Worm (Caenorhabditis elegans) whole organism, young adult: ENCODE results near the gene Y69A2AR.31.

Experiments
- B0019.2 ChIP-seq: fragments of 200-800 bp; sonication (Bioruptor generic); conservative IDR thresholded peaks from 2 replicates; pipeline ENCODE4 v1.3.6; 2022; ENCODE audit warnings: missing genetic modification reagents, missing genetic modification characterization, missing compliant biosample characterization
- C06A6.2 ChIP-seq: fragments of 200-800 bp; sonication (Bioruptor generic); conservative IDR thresholded peaks from 2 replicates; pipeline ENCODE4 v1.3.6; 2022; ENCODE audit warnings: missing genetic modification characterization, missing compliant biosample characterization
- F10E7.11 ChIP-seq: sonication (generic microtip); optimal IDR thresholded peaks from 2 replicates; lab custom pipeline; 2017; ENCODE audit warnings: mild to moderate bottlenecking, missing genetic modification characterization, moderate library complexity, missing compliant biosample characterization
- F22D6.2 ChIP-seq: sonication (generic microtip); optimal IDR thresholded peaks from 2 replicates; lab custom pipeline; 2016; ENCODE audit warnings: mild to moderate bottlenecking, missing genetic modification characterization, missing compliant biosample characterization
- F49E8.2 ChIP-seq: sonication (generic microtip); optimal IDR thresholded peaks from 3 replicates; lab custom pipeline; 2017; ENCODE audit warnings: missing genetic modification characterization, mild to moderate bottlenecking, missing compliant biosample characterization, antibody characterized with exemption, moderate library complexity; ENCODE audit not compliant: insufficient read depth
- F52B5.7 ChIP-seq: sonication (generic microtip); optimal IDR thresholded peaks from 2 replicates; lab custom pipeline; 2016; ENCODE audit warnings: mild to moderate bottlenecking, missing genetic modification characterization, missing compliant biosample characterization
- F55B11.4 ChIP-seq: sonication (generic microtip); optimal IDR thresholded peaks from 2 replicates; lab custom pipeline; 2016; ENCODE audit warnings: missing compliant biosample characterization, missing genetic modification characterization, borderline replicate concordance; ENCODE audit not compliant: insufficient read depth
- F57C9.4 ChIP-seq: sonication (generic microtip); optimal IDR thresholded peaks from 2 replicates; lab custom pipeline; 2017; ENCODE audit warnings: mild to moderate bottlenecking, missing genetic modification characterization, missing compliant biosample characterization
- K11D2.4 ChIP-seq: fragments of 200-800 bp; sonication (Bioruptor generic); IDR thresholded peaks from 2 replicates; pipeline ENCODE4 v1.3.6; 2022; ENCODE audit warnings: missing genetic modification reagents, missing genetic modification characterization, missing compliant biosample characterization
- K12H6.12 ChIP-seq: fragments of 200-800 bp; sonication (Bioruptor generic); optimal IDR thresholded peaks from 2 replicates; lab custom pipeline; 2018; ENCODE audit warnings: mild to moderate bottlenecking, missing genetic modification characterization, missing compliant biosample characterization
- Y53F4B.3 ChIP-seq: fragments of 200-800 bp; sonication (Bioruptor generic); IDR thresholded peaks from 2 replicates; pipeline ENCODE4 v1.3.6; 2022; ENCODE audit warnings: missing genetic modification reagents, missing genetic modification characterization, missing compliant biosample characterization
- Y67H2A.10 ChIP-seq: fragments of 200-800 bp; sonication (Bioruptor generic); conservative IDR thresholded peaks from 2 replicates; pipeline ENCODE4 v1.3.6; 2022; ENCODE audit warnings: missing genetic modification reagents, missing genetic modification characterization, missing compliant biosample characterization
- ama-1 ChIP-seq, 3 experiments: fragments of 150-350 bp in 1 of 3; sonication (generic microtip) in 2 of 3; optimal IDR thresholded peaks; 2 replicates each; lab custom pipeline; 2014 to 2018; ENCODE audit warnings: missing biosample characterization in 2 of 3, missing genetic modification characterization in 2 of 3, missing genetic modification reagents in 2 of 3
- aptf-2 ChIP-seq: fragments of 200-800 bp; sonication (Bioruptor generic); conservative IDR thresholded peaks from 2 replicates; pipeline ENCODE4 v1.3.6; 2022; ENCODE audit warnings: missing genetic modification reagents, missing genetic modification characterization, missing compliant biosample characterization
- atf-7 ChIP-seq: sonication (generic microtip); optimal IDR thresholded peaks from 2 replicates; lab custom pipeline; 2017; ENCODE audit warnings: mild to moderate bottlenecking, missing genetic modification characterization, missing compliant biosample characterization
- attf-6 ChIP-seq: fragments of 200-800 bp; sonication (Bioruptor generic); IDR thresholded peaks from 2 replicates; pipeline ENCODE4 v1.3.6; 2022; ENCODE audit warnings: missing genetic modification reagents, missing genetic modification characterization, missing compliant biosample characterization
- cebp-1 ChIP-seq, 2 experiments: fragments of 200-800 bp in 1 of 2; sonication (Bioruptor generic) in 1 of 2; sonication (generic microtip) in 1 of 2; IDR thresholded peaks in 1 of 2; optimal IDR thresholded peaks in 1 of 2; 2 replicates each; pipeline versions ENCODE4 v1.3.6 to Lab custom; 2017 to 2022; ENCODE audit warnings: missing compliant biosample characterization in 2 of 2, missing genetic modification characterization in 2 of 2, mild to moderate bottlenecking in 1 of 2, missing genetic modification reagents in 1 of 2, moderate library complexity in 1 of 2
- ceh-27 ChIP-seq: fragments of 200-800 bp; sonication (Bioruptor generic); optimal IDR thresholded peaks from 2 replicates; lab custom pipeline; 2018; ENCODE audit warnings: mild to moderate bottlenecking, missing genetic modification characterization, moderate library complexity, missing compliant biosample characterization
- chd-7 ChIP-seq: sonication (generic microtip); optimal IDR thresholded peaks from 2 replicates; lab custom pipeline; 2016; ENCODE audit warnings: mild to moderate bottlenecking, missing genetic modification characterization, moderate library complexity, missing compliant biosample characterization
- dpl-1 ChIP-seq: fragments of 150-350 bp; optimal IDR thresholded peaks from 2 replicates; lab custom pipeline; 2014; ENCODE audit warnings: missing biosample characterization, missing genetic modification reagents, missing genetic modification characterization
- efl-1 ChIP-seq: fragments of 150-350 bp; optimal IDR thresholded peaks from 2 replicates; lab custom pipeline; 2014; ENCODE audit warnings: missing biosample characterization, missing genetic modification reagents, missing genetic modification characterization
- egl-44 ChIP-seq: fragments of 200-800 bp; sonication (Bioruptor generic); IDR thresholded peaks from 2 replicates; pipeline ENCODE4 v1.3.6; 2022; ENCODE audit warnings: missing genetic modification reagents, missing genetic modification characterization, missing compliant biosample characterization
- egrh-3 ChIP-seq: fragments of 200-800 bp; sonication (Bioruptor generic); IDR thresholded peaks from 2 replicates; pipeline ENCODE4 v1.3.6; 2022; ENCODE audit warnings: missing genetic modification reagents, missing genetic modification characterization, missing compliant biosample characterization
- hlh-12 ChIP-seq: sonication (generic microtip); optimal IDR thresholded peaks from 2 replicates; lab custom pipeline; 2016; ENCODE audit warnings: missing genetic modification characterization, missing compliant biosample characterization
- hmg-1.2 ChIP-seq: fragments of 200-800 bp; sonication (Bioruptor generic); IDR thresholded peaks from 2 replicates; pipeline ENCODE4 v1.3.6; 2022; ENCODE audit warnings: missing genetic modification reagents, missing genetic modification characterization, missing compliant biosample characterization
- hsf-1 ChIP-seq: fragments of 200-800 bp; sonication (Bioruptor generic); IDR thresholded peaks from 2 replicates; pipeline ENCODE4 v1.3.6; 2022; ENCODE audit warnings: missing genetic modification reagents, missing genetic modification characterization, missing compliant biosample characterization
- lin-35 ChIP-seq, 3 experiments: fragments of 150-350 bp in 2 of 3; sonication (generic microtip) in 1 of 3; optimal IDR thresholded peaks; 2 replicates each; lab custom pipeline; 2014 to 2018; ENCODE audit warnings: missing biosample characterization in 3 of 3, missing genetic modification characterization in 3 of 3, missing genetic modification reagents in 3 of 3
- lin-54 ChIP-seq: fragments of 200-800 bp; sonication (Bioruptor generic); optimal IDR thresholded peaks from 2 replicates; lab custom pipeline; 2018; ENCODE audit warnings: mild to moderate bottlenecking, missing genetic modification characterization, missing compliant biosample characterization
- lsl-1 ChIP-seq: fragments of 200-800 bp; sonication (Bioruptor generic); optimal IDR thresholded peaks from 2 replicates; lab custom pipeline; 2018; ENCODE audit warnings: mild to moderate bottlenecking, missing genetic modification characterization, moderate library complexity, missing compliant biosample characterization
- madf-6 ChIP-seq: fragments of 200-800 bp; sonication (Bioruptor generic); IDR thresholded peaks from 2 replicates; pipeline ENCODE4 v1.3.6; 2022; ENCODE audit warnings: missing genetic modification reagents, missing genetic modification characterization, missing compliant biosample characterization
- madf-8 ChIP-seq: fragments of 200-800 bp; sonication (Bioruptor generic); conservative IDR thresholded peaks from 2 replicates; pipeline ENCODE4 v1.3.6; 2022; ENCODE audit warnings: missing genetic modification reagents, missing genetic modification characterization, missing compliant biosample characterization
- mcd-1 ChIP-seq: fragments of 200-800 bp; sonication (Bioruptor generic); IDR thresholded peaks from 2 replicates; pipeline ENCODE4 v1.3.6; 2022; ENCODE audit warnings: missing genetic modification reagents, missing genetic modification characterization, missing compliant biosample characterization
- mes-4 ChIP-seq: sonication (generic microtip); optimal IDR thresholded peaks from 2 replicates; lab custom pipeline; 2016; ENCODE audit warnings: missing genotype, missing genetic modification characterization, missing compliant biosample characterization
- mxl-1 ChIP-seq: sonication (generic microtip); optimal IDR thresholded peaks from 2 replicates; lab custom pipeline; 2016; ENCODE audit warnings: missing genetic modification characterization, missing compliant biosample characterization
- nfyb-1 ChIP-seq: fragments of 200-800 bp; sonication (Bioruptor generic); IDR thresholded peaks from 2 replicates; pipeline ENCODE4 v1.3.6; 2022; ENCODE audit warnings: missing genetic modification reagents, missing genetic modification characterization, missing compliant biosample characterization
- nhr-179 ChIP-seq: sonication (generic microtip); optimal IDR thresholded peaks from 2 replicates; lab custom pipeline; 2016; ENCODE audit warnings: mild to moderate bottlenecking, missing genetic modification characterization, missing compliant biosample characterization
- pbrm-1 ChIP-seq: fragments of 200-800 bp; sonication (Bioruptor generic); IDR thresholded peaks from 2 replicates; pipeline ENCODE4 v1.3.6; 2022; ENCODE audit warnings: missing genetic modification reagents, missing genetic modification characterization, missing compliant biosample characterization
- rcor-1 ChIP-seq: fragments of 200-800 bp; sonication (Bioruptor generic); IDR thresholded peaks from 2 replicates; pipeline ENCODE4 v1.3.6; 2022; ENCODE audit warnings: missing genetic modification reagents, missing genetic modification characterization, missing compliant biosample characterization
- repo-1 ChIP-seq: sonication (generic microtip); optimal IDR thresholded peaks from 2 replicates; lab custom pipeline; 2017; ENCODE audit warnings: mild to moderate bottlenecking, missing genetic modification characterization, missing compliant biosample characterization
- snpc-1.1 ChIP-seq: sonication (generic microtip); optimal IDR thresholded peaks from 2 replicates; lab custom pipeline; 2017; ENCODE audit warnings: missing genetic modification characterization, mild to moderate bottlenecking, missing compliant biosample characterization, antibody characterized with exemption, moderate library complexity, missing genotype, missing genetic modification reagents; ENCODE audit not compliant: insufficient read depth
- snpc-1.3 ChIP-seq: sonication (generic microtip); optimal IDR thresholded peaks from 2 replicates; lab custom pipeline; 2017; ENCODE audit warnings: missing genetic modification characterization, mild to moderate bottlenecking, missing compliant biosample characterization, antibody characterized with exemption, moderate library complexity, missing genotype, missing genetic modification reagents; ENCODE audit not compliant: insufficient read depth
- snpc-3.4 ChIP-seq: sonication (generic microtip); optimal IDR thresholded peaks from 2 replicates; lab custom pipeline; 2017; ENCODE audit warnings: missing genetic modification characterization, mild to moderate bottlenecking, missing compliant biosample characterization, antibody characterized with exemption, moderate library complexity, missing genotype, missing genetic modification reagents
- sptf-2 ChIP-seq: fragments of 200-800 bp; sonication (Bioruptor generic); optimal IDR thresholded peaks from 2 replicates; lab custom pipeline; 2018; ENCODE audit warnings: mild to moderate bottlenecking, missing genetic modification characterization, missing compliant biosample characterization
- unc-62 ChIP-seq: fragments of 150-350 bp; optimal IDR thresholded peaks from 2 replicates; lab custom pipeline; 2014; ENCODE audit warnings: missing biosample characterization, missing genetic modification reagents, missing genetic modification characterization
- xnd-1 ChIP-seq: sonication (generic microtip); optimal IDR thresholded peaks from 2 replicates; lab custom pipeline; 2016; ENCODE audit warnings: missing genotype, missing genetic modification reagents, missing genetic modification characterization, missing compliant biosample characterization
- ztf-26 ChIP-seq: sonication (generic microtip); optimal IDR thresholded peaks from 2 replicates; lab custom pipeline; 2017; ENCODE audit warnings: missing genetic modification characterization, missing compliant biosample characterization
- ztf-3 ChIP-seq: fragments of 200-800 bp; sonication (Bioruptor generic); optimal IDR thresholded peaks from 2 replicates; lab custom pipeline; 2018; ENCODE audit warnings: mild to moderate bottlenecking, missing genetic modification characterization, missing compliant biosample characterization

The Y69A2AR.31 gene

ce11 chrIV:2657307-2657706 lies 6.5 kb downstream of the Y69A2AR.31 start (continued):
- TF ChIP-seq snpc-3.4 (tag; lab: Kevin White, UChicago) (peak; percentile 13), Y53F4B.3 (GFP tag; lab: Robert Waterston, UW) (no peak), K12H6.12 (tag; lab: Kevin White, UChicago) (no peak), egl-44 (GFP tag; lab: Robert Waterston, UW) (no peak), rcor-1 (0 out of 2 replicates have a peak, but pooled peaks have one; percentile 28), F52B5.7 (tag; lab: Kevin White, UChicago) (no peak), efl-1 (GFP tag; lab: Kevin White, UChicago) (no peak), F55B11.4 (tag; lab: Kevin White, UChicago) (no peak), madf-8 (GFP tag; lab: Robert Waterston, UW) (no peak), F57C9.4 (tag; lab: Kevin White, UChicago) (no peak), ama-1 (optimal IDR thresholded peaks at IDR 0.05; lab: Kevin White, UChicago) (no peak), ama-1 (GFP tag; optimal IDR thresholded peaks at IDR 0.05; lab: Kevin White, UChicago) (peak in 1 of 2 experiments; percentile 49), lin-35 (GFP tag; optimal IDR thresholded peaks at IDR 0.05; lab: Kevin White, UChicago) (no peak), lin-54 (peak; percentile 52), ztf-26 (tag; lab: Kevin White, UChicago) (no peak), mxl-1 (tag; lab: Kevin White, UChicago) (peak; percentile 81), mes-4 (tag; lab: Kevin White, UChicago) (peak; percentile 16), lsl-1 (GFP tag; lab: Kevin White, UChicago) (peak; percentile 24), B0019.2 (no peak), snpc-1.3 (peak; percentile 65), attf-6 (GFP tag; lab: Robert Waterston, UW) (no peak), F49E8.2 (tag; lab: Kevin White, UChicago) (peak; percentile 47), repo-1 (tag; lab: Kevin White, UChicago) (peak; percentile 37), mcd-1 (0 out of 2 replicates have a peak, but pooled peaks have one; percentile 26), nfyb-1 (GFP tag; lab: Robert Waterston, UW) (peak; percentile 79), pbrm-1 (0 out of 2 replicates have a peak, but pooled peaks have one; percentile 43), F10E7.11 (tag; lab: Kevin White, UChicago) (no peak), chd-7 (tag; lab: Kevin White, UChicago) (peak; percentile 46), aptf-2 (GFP tag; lab: Robert Waterston, UW) (no peak), cebp-1 (GFP tag; IDR thresholded peaks at IDR 0.05; lab: Robert Waterston, UW) (no peak), cebp-1 (tag; optimal IDR thresholded peaks at IDR 0.05; lab: Kevin White, UChicago) (peak; percentile 51), snpc-1.1 (no peak), K11D2.4 (GFP tag; lab: Robert Waterston, UW) (no peak), Y67H2A.10 (no peak; the same call in 1 of the 2 replicates), unc-62 (GFP tag; lab: Kevin White, UChicago) (no peak), egrh-3 (GFP tag; lab: Robert Waterston, UW) (no peak), madf-6 (GFP tag; lab: Robert Waterston, UW) (peak; percentile 67), sptf-2 (GFP tag; lab: Kevin White, UChicago) (peak; percentile 42), nhr-179 (tag; lab: Kevin White, UChicago) (no peak), dpl-1 (GFP tag; lab: Kevin White, UChicago) (no peak), ztf-3 (no peak), atf-7 (tag; lab: Kevin White, UChicago) (no peak), hsf-1 (GFP tag; lab: Robert Waterston, UW) (0 out of 2 replicates have a peak, but pooled peaks have one; percentile 46), C06A6.2 (no peak), ceh-27 (GFP tag; lab: Kevin White, UChicago) (peak; percentile 15), F22D6.2 (no peak), xnd-1 (no peak), hlh-12 (no peak), hmg-1.2 (GFP tag; lab: Robert Waterston, UW) (peak; percentile 53)
